Fruit fly (Drosophila melanogaster) whole organism, embryonic: ENCODE results near the gene CG6415.

Experiments
- B-H1 ChIP-seq: fragments of 200-800 bp; sonication (Bioruptor generic); IDR thresholded peaks from 3 replicates; pipeline ENCODE4 v1.3.6; 2022; ENCODE audit warnings: missing biosample characterization, missing genetic modification characterization
- B-H2 ChIP-seq: fragments of 200-800 bp; sonication (Bioruptor generic); optimal IDR thresholded peaks from 2 replicates; lab custom pipeline; 2018; ENCODE audit warnings: missing biosample characterization, mild to moderate bottlenecking, missing genetic modification characterization
- CG11695 ChIP-seq: fragments of 200-800 bp; sonication (Bioruptor generic); IDR thresholded peaks from 3 replicates; pipeline ENCODE4 v1.3.6; 2022; ENCODE audit warnings: missing biosample characterization, missing genetic modification characterization
- CG12769 ChIP-seq: fragments of 200-800 bp; sonication (Bioruptor generic); optimal IDR thresholded peaks from 2 replicates; lab custom pipeline; 2019; ENCODE audit warnings: missing biosample characterization, mild to moderate bottlenecking, missing genetic modification characterization, moderate library complexity
- CG13424 ChIP-seq: fragments of 200-800 bp; sonication (Bioruptor generic); optimal IDR thresholded peaks from 2 replicates; lab custom pipeline; 2019; ENCODE audit warnings: missing biosample characterization, mild to moderate bottlenecking, missing genetic modification characterization, moderate library complexity
- CG14441 ChIP-seq: fragments of 200-800 bp; sonication (Bioruptor generic); IDR thresholded peaks from 2 replicates; pipeline ENCODE4 v1.3.6; 2022; ENCODE audit warnings: missing biosample characterization, missing genetic modification characterization
- CG14710 ChIP-seq: fragments of 200-800 bp; sonication (Bioruptor generic); optimal IDR thresholded peaks from 3 replicates; lab custom pipeline; 2019; ENCODE audit warnings: missing biosample characterization, mild to moderate bottlenecking, missing genetic modification characterization, moderate library complexity
- CG15269 ChIP-seq: fragments of 200-800 bp; sonication (Bioruptor generic); optimal IDR thresholded peaks from 2 replicates; lab custom pipeline; 2018; ENCODE audit warnings: missing biosample characterization, mild to moderate bottlenecking, missing genetic modification characterization, moderate library complexity
- CG15514 ChIP-seq: fragments of 200-800 bp; sonication (Bioruptor generic); optimal IDR thresholded peaks from 3 replicates; lab custom pipeline; 2017; ENCODE audit warnings: missing biosample characterization, missing genetic modification characterization, mild to moderate bottlenecking, moderate library complexity, missing genetic modification reagents
- CG17361 ChIP-seq: fragments of 200-800 bp; sonication (Bioruptor generic); IDR thresholded peaks from 3 replicates; pipeline ENCODE4 v1.3.6; 2022; ENCODE audit warnings: missing biosample characterization, missing genetic modification characterization
- CG30020 ChIP-seq: fragments of 200-800 bp; optimal IDR thresholded peaks from 2 replicates; lab custom pipeline; 2019; ENCODE audit warnings: missing biosample characterization, mild to moderate bottlenecking, missing genetic modification characterization, moderate library complexity
- CG32532 ChIP-seq: fragments of 200-800 bp; sonication (Bioruptor generic); IDR thresholded peaks from 2 replicates; pipeline ENCODE4 v1.3.6; 2022; ENCODE audit warnings: missing biosample characterization, missing genetic modification characterization
- CG33213 ChIP-seq: fragments of 200-800 bp; sonication (Bioruptor generic); optimal IDR thresholded peaks from 3 replicates; lab custom pipeline; 2016; ENCODE audit warnings: missing biosample characterization, missing genetic modification characterization
- CG4730 ChIP-seq: fragments of 200-800 bp; sonication (Bioruptor generic); IDR thresholded peaks from 2 replicates; pipeline ENCODE4 v1.3.6; 2022; ENCODE audit warnings: missing biosample characterization, missing genetic modification characterization
- CG6175 ChIP-seq: fragments of 200-800 bp; sonication (Bioruptor generic); IDR thresholded peaks from 3 replicates; pipeline ENCODE4 v1.3.6; 2022; ENCODE audit warnings: missing biosample characterization, missing genetic modification characterization
- CG7786 ChIP-seq: fragments of 200-800 bp; sonication (Bioruptor generic); optimal IDR thresholded peaks from 2 replicates; lab custom pipeline; 2016; ENCODE audit warnings: missing biosample characterization, missing genetic modification characterization
- CG9437 ChIP-seq: fragments of 200-800 bp; sonication (Bioruptor generic); optimal IDR thresholded peaks from 2 replicates; lab custom pipeline; 2018; ENCODE audit warnings: missing biosample characterization, mild to moderate bottlenecking, missing genetic modification characterization
- CG9727 ChIP-seq: fragments of 200-800 bp; sonication (Bioruptor generic); optimal IDR thresholded peaks from 3 replicates; lab custom pipeline; 2017; ENCODE audit warnings: missing biosample characterization, mild to moderate bottlenecking, missing genetic modification characterization
- E2f1 ChIP-seq: fragments of 200-800 bp; sonication (Bioruptor generic); IDR thresholded peaks from 2 replicates; pipeline ENCODE4 v1.3.6; 2022; ENCODE audit warnings: missing biosample characterization, missing genetic modification characterization
- Ets97D ChIP-seq: fragments of 200-800 bp; sonication (Bioruptor generic); optimal IDR thresholded peaks from 3 replicates; lab custom pipeline; 2016; ENCODE audit warnings: missing biosample characterization, missing genetic modification characterization
- Gsc ChIP-seq: fragments of 200-800 bp; sonication (Bioruptor generic); IDR thresholded peaks from 2 replicates; pipeline ENCODE4 v1.3.6; 2022; ENCODE audit warnings: missing biosample characterization, missing genetic modification characterization
- Hr51 ChIP-seq, 2 experiments: fragments of 200-800 bp; sonication (Bioruptor generic); optimal IDR thresholded peaks; 2 replicates in 1 of 2; 3 replicates in 1 of 2; lab custom pipeline; 2016 to 2018; ENCODE audit warnings: missing biosample characterization in 2 of 2, missing genetic modification characterization in 2 of 2, mild to moderate bottlenecking in 1 of 2, moderate library complexity in 1 of 2
- Lpt ChIP-seq: fragments of >200 bp; optimal IDR thresholded peaks from 2 replicates; lab custom pipeline; 2018; ENCODE audit warnings: missing biosample characterization, missing genetic modification characterization
- MBD-R2 ChIP-seq: fragments of 200-800 bp; sonication (Bioruptor generic); IDR thresholded peaks from 2 replicates; pipeline ENCODE4 v1.3.6; 2022; ENCODE audit warnings: missing biosample characterization, missing genetic modification characterization
- NC2β ChIP-seq: fragments of 200-800 bp; sonication (Bioruptor generic); optimal IDR thresholded peaks from 2 replicates; lab custom pipeline; 2016; ENCODE audit warnings: missing biosample characterization, missing genetic modification characterization
- Trl ChIP-seq, 3 experiments: fragments of >200 bp in 2 of 3; fragments of 200-800 bp in 1 of 3; sonication (Bioruptor generic) in 1 of 3; optimal IDR thresholded peaks; 2 replicates in 1 of 3; 3 replicates in 2 of 3; lab custom pipeline; 2016 to 2017; ENCODE audit warnings: missing biosample characterization in 1 of 3, missing genetic modification characterization in 1 of 3
- Xrp1 ChIP-seq: fragments of 200-800 bp; sonication (Bioruptor generic); IDR thresholded peaks from 2 replicates; pipeline ENCODE4 v1.3.6; 2022; ENCODE audit warnings: missing biosample characterization, missing genetic modification characterization
- ato ChIP-seq: fragments of 200-800 bp; sonication (Bioruptor generic); IDR thresholded peaks from 2 replicates; pipeline ENCODE4 v1.3.6; 2022; ENCODE audit warnings: missing biosample characterization, missing genetic modification characterization; ENCODE audit not compliant: partially characterized antibody
- bsh ChIP-seq, 2 experiments: fragments of 200-800 bp; sonication (Bioruptor generic); optimal IDR thresholded peaks; 2 replicates each; lab custom pipeline; 2017 to 2018; ENCODE audit warnings: mild to moderate bottlenecking in 2 of 2, missing biosample characterization in 2 of 2, missing genetic modification characterization in 2 of 2, moderate library complexity in 1 of 2
- cwo ChIP-seq: fragments of 200-800 bp; sonication (Bioruptor generic); optimal IDR thresholded peaks from 3 replicates; lab custom pipeline; 2017; ENCODE audit warnings: missing biosample characterization, missing genetic modification characterization, mild to moderate bottlenecking, moderate library complexity, missing genetic modification reagents
- dimm ChIP-seq: fragments of 200-800 bp; sonication (Bioruptor generic); IDR thresholded peaks from 2 replicates; pipeline ENCODE4 v1.3.6; 2022; ENCODE audit warnings: missing biosample characterization, missing genetic modification characterization
- eve ChIP-seq, 2 experiments: fragments of >200 bp; optimal IDR thresholded peaks; 2 replicates each; lab custom pipeline; 2017; ENCODE audit warnings: missing biosample characterization in 2 of 2, missing genetic modification characterization in 2 of 2
- fd3F ChIP-seq: fragments of 200-800 bp; sonication (Bioruptor generic); optimal IDR thresholded peaks from 2 replicates; lab custom pipeline; 2018; ENCODE audit warnings: missing biosample characterization, mild to moderate bottlenecking, missing genetic modification characterization, moderate library complexity
- gfzf ChIP-seq: fragments of 200-800 bp; sonication (Bioruptor generic); optimal IDR thresholded peaks from 2 replicates; lab custom pipeline; 2016; ENCODE audit warnings: missing biosample characterization, mild to moderate bottlenecking, missing genetic modification characterization, moderate library complexity
- grn ChIP-seq: fragments of 200-800 bp; sonication (Bioruptor generic); optimal IDR thresholded peaks from 3 replicates; lab custom pipeline; 2017; ENCODE audit warnings: missing biosample characterization, missing genetic modification characterization
- gsb-n ChIP-seq: fragments of 200-800 bp; sonication (Bioruptor generic); optimal IDR thresholded peaks from 3 replicates; lab custom pipeline; 2018; ENCODE audit warnings: missing biosample characterization, mild to moderate bottlenecking, missing genetic modification characterization
- ind ChIP-seq: fragments of 200-800 bp; sonication (Bioruptor generic); optimal IDR thresholded peaks from 3 replicates; lab custom pipeline; 2016; ENCODE audit warnings: missing biosample characterization, missing genetic modification characterization
- mam ChIP-seq: fragments of 200-800 bp; sonication (Bioruptor generic); optimal IDR thresholded peaks from 3 replicates; lab custom pipeline; 2016; ENCODE audit warnings: missing biosample characterization, missing genetic modification characterization
- nom ChIP-seq: fragments of 200-800 bp; sonication (Bioruptor generic); optimal IDR thresholded peaks from 2 replicates; lab custom pipeline; 2017; ENCODE audit warnings: missing biosample characterization, missing genetic modification characterization, mild to moderate bottlenecking, moderate library complexity, missing genetic modification reagents
- otp ChIP-seq: fragments of 200-800 bp; sonication (Bioruptor generic); IDR thresholded peaks from 3 replicates; pipeline ENCODE4, ENCODE4 v1.3.6; 2022; ENCODE audit warnings: missing biosample characterization, missing genetic modification characterization
- p53 ChIP-seq: fragments of 200-800 bp; sonication (Bioruptor generic); optimal IDR thresholded peaks from 2 replicates; lab custom pipeline; 2016; ENCODE audit warnings: missing biosample characterization, missing genetic modification characterization
- pb ChIP-seq: fragments of 200-800 bp; sonication (Bioruptor generic); optimal IDR thresholded peaks from 3 replicates; lab custom pipeline; 2016; ENCODE audit warnings: missing biosample characterization, missing genetic modification characterization
- peb ChIP-seq: fragments of 200-800 bp; sonication (Bioruptor generic); IDR thresholded peaks from 2 replicates; pipeline ENCODE4 v1.3.6; 2022; ENCODE audit warnings: missing biosample characterization, missing genetic modification characterization
- prd ChIP-seq, 3 experiments: fragments of >200 bp in 2 of 3; fragments of 200-800 bp in 1 of 3; sonication (Bioruptor generic) in 1 of 3; optimal IDR thresholded peaks in 2 of 3; IDR thresholded peaks in 1 of 3; 2 replicates in 2 of 3; 3 replicates in 1 of 3; pipeline versions ENCODE4 v1.3.6 to Lab custom; 2017 to 2022; ENCODE audit warnings: missing biosample characterization in 1 of 3, missing genetic modification characterization in 1 of 3
- row ChIP-seq: fragments of 200-800 bp; sonication (Bioruptor generic); IDR thresholded peaks from 3 replicates; pipeline ENCODE4 v1.3.6; 2022; ENCODE audit warnings: missing biosample characterization, missing genetic modification characterization
- run ChIP-seq: fragments of 200-800 bp; sonication (Bioruptor generic); optimal IDR thresholded peaks from 3 replicates; lab custom pipeline; 2018; ENCODE audit warnings: missing biosample characterization, mild to moderate bottlenecking, missing genetic modification characterization
- schlank ChIP-seq: fragments of 200-800 bp; sonication (Bioruptor generic); optimal IDR thresholded peaks from 2 replicates; lab custom pipeline; 2018; ENCODE audit warnings: missing biosample characterization, mild to moderate bottlenecking, missing genetic modification characterization
- sisA ChIP-seq: fragments of 200-800 bp; sonication (Bioruptor generic); IDR thresholded peaks from 2 replicates; pipeline ENCODE4 v1.3.6; 2022; ENCODE audit warnings: missing biosample characterization, missing genetic modification characterization
- trem ChIP-seq: fragments of 200-800 bp; optimal IDR thresholded peaks from 3 replicates; lab custom pipeline; 2019; ENCODE audit warnings: missing biosample characterization, mild to moderate bottlenecking, missing genetic modification characterization, moderate library complexity
- tx ChIP-seq: fragments of 200-800 bp; sonication (Bioruptor generic); optimal IDR thresholded peaks from 2 replicates; lab custom pipeline; 2016; ENCODE audit warnings: missing biosample characterization, missing genetic modification characterization

CG6415 gene

DNA sequence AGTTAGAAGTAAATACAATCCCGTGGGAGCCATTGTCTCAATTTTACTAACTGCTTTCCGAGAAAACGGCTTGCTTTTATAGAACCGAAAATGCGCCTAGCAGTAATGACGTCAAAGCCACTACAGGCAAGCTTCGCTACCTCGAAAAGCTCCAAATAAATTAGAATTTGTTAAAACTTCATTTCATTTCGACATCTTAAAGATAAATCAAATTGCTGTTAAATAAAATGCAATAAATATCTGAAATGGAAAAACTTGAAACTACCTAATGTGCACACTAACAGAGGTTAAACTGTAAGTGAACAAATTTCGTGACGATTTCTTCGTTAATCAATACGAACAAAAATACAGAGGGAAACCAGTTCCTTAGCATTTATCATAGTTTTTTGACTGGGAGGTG is 5.4 kb upstream of the CG6415 start, which contains the start of gene CG7300 (continued):
- peak; percentile 8 for TF ChIP-seq schlank (tag; lab: Kevin White, UChicago)
- no peak for TF ChIP-seq Ets97D (GFP tag; lab: Kevin White, UChicago)
- peak; percentile 7 for TF ChIP-seq pb
- peak; percentile 63 for TF ChIP-seq ind (GFP tag; lab: Kevin White, UChicago)
- TF ChIP-seq CG9727 (GFP tag; lab: Kevin White, UChicago), result peak; percentile 17
- TF ChIP-seq CG12769 (tag; lab: Kevin White, UChicago), result peak; percentile 53
- peak; percentile 31; the same call in 1 of the 2 replicates for TF ChIP-seq peb (GFP tag; lab: Robert Waterston, UW)
- TF ChIP-seq NC2β, result no peak
- no peak for TF ChIP-seq Lpt
- no peak for TF ChIP-seq gfzf
- peak; percentile 24; the same call in 1 of the 3 replicates for TF ChIP-seq otp (GFP tag; lab: Robert Waterston, UW)
- TF ChIP-seq CG15514, result peak; percentile 23
- TF ChIP-seq eve (GFP tag; optimal IDR thresholded peaks at IDR 0.05; lab: Kevin White, UChicago), result no peak
- peak; percentile 48 for TF ChIP-seq cwo
- peak; percentile 68 for TF ChIP-seq Xrp1 (GFP tag; lab: Robert Waterston, UW)
- peak; percentile 73 for TF ChIP-seq row (GFP tag; lab: Robert Waterston, UW)
- TF ChIP-seq CG9437 (GFP tag; lab: Kevin White, UChicago), result no peak
- peak; percentile 41; the same call in 1 of the 2 replicates for TF ChIP-seq E2f1
- no peak for TF ChIP-seq run (tag; lab: Kevin White, UChicago)
- peak; percentile 8 for TF ChIP-seq CG14710 (tag; lab: Kevin White, UChicago)
- peak; percentile 84 for TF ChIP-seq CG32532 (GFP tag; lab: Robert Waterston, UW)
- no peak for TF ChIP-seq nom (GFP tag; lab: Kevin White, UChicago)
- no peak for TF ChIP-seq CG30020 (tag; lab: Kevin White, UChicago)
- peak; percentile 49 for TF ChIP-seq CG14441
- peak; percentile 27; the same call in 1 of the 2 replicates for TF ChIP-seq sisA
- no peak for TF ChIP-seq trem
- no peak for TF ChIP-seq ato (GFP tag; lab: Robert Waterston, UW)
- TF ChIP-seq tx (GFP tag; lab: Kevin White, UChicago), result no peak
- TF ChIP-seq mam (GFP tag; lab: Kevin White, UChicago), result peak; percentile 40
- TF ChIP-seq grn (GFP tag; lab: Kevin White, UChicago), result no peak
- peak; percentile 54 for TF ChIP-seq fd3F (GFP tag; lab: Kevin White, UChicago)
- TF ChIP-seq p53 (GFP tag; lab: Kevin White, UChicago), result no peak
- TF ChIP-seq CG6175 (GFP tag; lab: Robert Waterston, UW), result 0 out of 3 replicates have a peak, but pooled peaks have one; percentile 17
- peak; percentile 40; the same call in 1 of the 2 replicates for TF ChIP-seq CG4730
- peak; percentile 64 for TF ChIP-seq CG15269 (tag; lab: Kevin White, UChicago)
- peak; percentile 69; the same call in 2 of the 3 replicates for TF ChIP-seq CG11695
- peak; percentile 6 to 40 for TF ChIP-seq Hr51 (GFP tag; optimal IDR thresholded peaks at IDR 0.05; lab: Kevin White, UChicago)
- TF ChIP-seq Gsc (GFP tag; lab: Robert Waterston, UW), result no peak
- TF ChIP-seq Trl (optimal IDR thresholded peaks at IDR 0.05; lab: Kevin White, UChicago), result no peak
- peak; percentile 32 for TF ChIP-seq Trl (GFP tag; optimal IDR thresholded peaks at IDR 0.05; lab: Kevin White, UChicago)
- TF ChIP-seq B-H1 (GFP tag; lab: Robert Waterston, UW), result peak; percentile 26; the same call in 1 of the 3 replicates
- no peak for TF ChIP-seq MBD-R2 (GFP tag; lab: Robert Waterston, UW)
- TF ChIP-seq CG13424 (tag; lab: Kevin White, UChicago), result peak; percentile 40
- peak; percentile 24 for TF ChIP-seq CG7786
- TF ChIP-seq B-H2, result no peak
- TF ChIP-seq gsb-n (tag; lab: Kevin White, UChicago), result peak; percentile 32
- TF ChIP-seq CG33213, result peak; percentile 35
- peak; percentile 54; the same call in 2 of the 3 replicates for TF ChIP-seq CG17361 (GFP tag; lab: Robert Waterston, UW)
- peak in 1 of 2 experiments; percentile 73 for TF ChIP-seq bsh (GFP tag; optimal IDR thresholded peaks at IDR 0.05; lab: Kevin White, UChicago)
- TF ChIP-seq dimm (GFP tag; lab: Robert Waterston, UW), result no peak
- TF ChIP-seq prd (optimal IDR thresholded peaks at IDR 0.05; lab: Kevin White, UChicago), result no peak
- peak; percentile 66; the same call in 2 of the 3 replicates for TF ChIP-seq prd (GFP tag; IDR thresholded peaks at IDR 0.05; lab: Robert Waterston, UW)
